Fruit fly (Drosophila melanogaster) whole organism, embryonic: ENCODE data around the gene CG2444.

Experiments
- Awh ChIP-seq: fragments of 200-800 bp; sonication (Bioruptor generic); IDR thresholded peaks from 2 replicates; pipeline ENCODE4, ENCODE4 v1.3.6; 2022; ENCODE audit warnings: missing biosample characterization, missing genetic modification characterization
- CG10321 ChIP-seq: fragments of 200-800 bp; sonication (Bioruptor generic); IDR thresholded peaks from 2 replicates; pipeline ENCODE4 v1.3.6; 2022; ENCODE audit warnings: missing biosample characterization, missing genetic modification characterization
- CG10431 ChIP-seq: fragments of 200-800 bp; sonication (Bioruptor generic); optimal IDR thresholded peaks from 3 replicates; lab custom pipeline; 2018; ENCODE audit warnings: missing biosample characterization, mild to moderate bottlenecking, missing genetic modification characterization
- CG10979 ChIP-seq: fragments of 200-800 bp; sonication (Bioruptor generic); optimal IDR thresholded peaks from 2 replicates; lab custom pipeline; 2018; ENCODE audit warnings: missing biosample characterization, mild to moderate bottlenecking, missing genetic modification characterization, moderate library complexity
- CG13123 ChIP-seq: fragments of 200-800 bp; sonication (Bioruptor generic); optimal IDR thresholded peaks from 2 replicates; lab custom pipeline; 2016; ENCODE audit warnings: missing biosample characterization, missing genetic modification characterization
- CG14050 ChIP-seq: fragments of 200-800 bp; sonication (Bioruptor generic); IDR thresholded peaks from 3 replicates; pipeline ENCODE4 v1.3.6; 2022; ENCODE audit warnings: missing biosample characterization, missing genetic modification characterization
- CG1529 ChIP-seq: fragments of 200-800 bp; sonication (Bioruptor generic); optimal IDR thresholded peaks from 3 replicates; lab custom pipeline; 2018; ENCODE audit warnings: missing biosample characterization, missing genetic modification characterization
- CG15601 ChIP-seq: fragments of 200-800 bp; sonication (Bioruptor generic); optimal IDR thresholded peaks from 3 replicates; lab custom pipeline; 2019; ENCODE audit warnings: missing biosample characterization, mild to moderate bottlenecking, missing genetic modification characterization, moderate library complexity
- CG1603 ChIP-seq: fragments of 200-800 bp; sonication (Bioruptor generic); optimal IDR thresholded peaks from 2 replicates; lab custom pipeline; 2019; ENCODE audit warnings: missing biosample characterization, mild to moderate bottlenecking, missing genetic modification characterization, moderate library complexity
- CG17802 ChIP-seq: fragments of 200-800 bp; sonication (Bioruptor generic); optimal IDR thresholded peaks from 2 replicates; lab custom pipeline; 2018; ENCODE audit warnings: missing biosample characterization, mild to moderate bottlenecking, missing genetic modification characterization, moderate library complexity
- CG17912 ChIP-seq: fragments of 200-800 bp; sonication (Bioruptor generic); optimal IDR thresholded peaks from 2 replicates; lab custom pipeline; 2018; ENCODE audit warnings: missing biosample characterization, mild to moderate bottlenecking, missing genetic modification characterization
- CG2199 ChIP-seq: fragments of 200-800 bp; sonication (Bioruptor generic); IDR thresholded peaks from 3 replicates; pipeline ENCODE4 v1.3.6; 2022; ENCODE audit warnings: missing biosample characterization, missing genetic modification characterization
- CG33213 ChIP-seq: fragments of 200-800 bp; sonication (Bioruptor generic); optimal IDR thresholded peaks from 3 replicates; lab custom pipeline; 2016; ENCODE audit warnings: missing biosample characterization, missing genetic modification characterization
- CG5245 ChIP-seq: fragments of 200-800 bp; sonication (Bioruptor generic); optimal IDR thresholded peaks from 3 replicates; lab custom pipeline; 2016; ENCODE audit warnings: missing biosample characterization, missing genetic modification characterization
- CG8281 ChIP-seq: fragments of 200-800 bp; sonication (Bioruptor generic); optimal IDR thresholded peaks from 2 replicates; lab custom pipeline; 2018; ENCODE audit warnings: missing biosample characterization, mild to moderate bottlenecking, missing genetic modification characterization, moderate library complexity
- Doc2 ChIP-seq: fragments of 200-800 bp; sonication (Bioruptor generic); IDR thresholded peaks from 2 replicates; pipeline ENCODE4 v1.3.6; 2022; ENCODE audit warnings: missing biosample characterization, missing genetic modification characterization
- E2f1 ChIP-seq: fragments of 200-800 bp; sonication (Bioruptor generic); IDR thresholded peaks from 2 replicates; pipeline ENCODE4 v1.3.6; 2022; ENCODE audit warnings: missing biosample characterization, missing genetic modification characterization
- Eip74EF ChIP-seq, 2 experiments: fragments of 200-800 bp in 1 of 2; fragments of >200 bp in 1 of 2; sonication (Bioruptor generic) in 1 of 2; optimal IDR thresholded peaks; 2 replicates each; lab custom pipeline; 2017 to 2019; ENCODE audit warnings: missing biosample characterization in 2 of 2, missing genetic modification characterization in 2 of 2, mild to moderate bottlenecking in 1 of 2, moderate library complexity in 1 of 2
- GATAe ChIP-seq: fragments of 200-800 bp; sonication (Bioruptor generic); conservative IDR thresholded peaks from 2 replicates; pipeline ENCODE4 v1.3.6; 2022; ENCODE audit warnings: missing biosample characterization, missing genetic modification characterization
- HLH3B ChIP-seq: fragments of 200-800 bp; sonication (Bioruptor generic); IDR thresholded peaks from 2 replicates; pipeline ENCODE4 v1.3.6; 2022; ENCODE audit warnings: missing biosample characterization, missing genetic modification characterization
- NFAT ChIP-seq: fragments of 200-800 bp; sonication (Bioruptor generic); IDR thresholded peaks from 2 replicates; pipeline ENCODE4 v1.3.6; 2022; ENCODE audit warnings: missing biosample characterization, missing genetic modification characterization
- Oli ChIP-seq: fragments of 200-800 bp; sonication (Bioruptor generic); optimal IDR thresholded peaks from 2 replicates; lab custom pipeline; 2018; ENCODE audit warnings: missing biosample characterization, mild to moderate bottlenecking, missing genetic modification characterization, moderate library complexity
- Opbp ChIP-seq: fragments of 200-800 bp; sonication (Bioruptor generic); IDR thresholded peaks from 3 replicates; pipeline ENCODE4 v1.3.6; 2022; ENCODE audit warnings: missing biosample characterization, missing genetic modification characterization; ENCODE audit not compliant: partially characterized antibody
- Optix ChIP-seq: fragments of 200-800 bp; sonication (Bioruptor generic); IDR thresholded peaks from 3 replicates; pipeline ENCODE4 v1.3.6; 2022; ENCODE audit warnings: missing biosample characterization, missing genetic modification characterization
- Ravus ChIP-seq: fragments of 200-800 bp; sonication (Bioruptor generic); IDR thresholded peaks from 2 replicates; pipeline ENCODE4 v1.3.6; 2022; ENCODE audit warnings: missing biosample characterization, missing genetic modification characterization
- Sin3A ChIP-seq: fragments of >200 bp; optimal IDR thresholded peaks from 2 replicates; lab custom pipeline; 2018
- Sox100B ChIP-seq: fragments of 200-800 bp; sonication (Bioruptor generic); optimal IDR thresholded peaks from 3 replicates; lab custom pipeline; 2018; ENCODE audit warnings: missing biosample characterization, mild to moderate bottlenecking, missing genetic modification characterization
- Sox102F ChIP-seq: fragments of 200-800 bp; sonication (Bioruptor generic); optimal IDR thresholded peaks from 2 replicates; lab custom pipeline; 2018; ENCODE audit warnings: missing biosample characterization, mild to moderate bottlenecking, missing genetic modification characterization, moderate library complexity
- Xrp1 ChIP-seq: fragments of 200-800 bp; sonication (Bioruptor generic); IDR thresholded peaks from 2 replicates; pipeline ENCODE4 v1.3.6; 2022; ENCODE audit warnings: missing biosample characterization, missing genetic modification characterization
- YL-1 ChIP-seq: fragments of 200-800 bp; sonication (Bioruptor generic); optimal IDR thresholded peaks from 3 replicates; lab custom pipeline; 2017; ENCODE audit warnings: missing biosample characterization, mild to moderate bottlenecking, missing genetic modification characterization
- amos ChIP-seq: fragments of 200-800 bp; sonication (Bioruptor generic); IDR thresholded peaks from 2 replicates; pipeline ENCODE4 v1.3.6; 2022; ENCODE audit warnings: missing biosample characterization, missing genetic modification characterization; ENCODE audit not compliant: partially characterized antibody
- ash1 ChIP-seq: fragments of 200-800 bp; sonication (Bioruptor generic); optimal IDR thresholded peaks from 2 replicates; lab custom pipeline; 2018; ENCODE audit warnings: missing biosample characterization, mild to moderate bottlenecking, missing genetic modification characterization
- az2 ChIP-seq: fragments of 200-800 bp; sonication (Bioruptor generic); optimal IDR thresholded peaks from 3 replicates; lab custom pipeline; 2016; ENCODE audit warnings: missing biosample characterization, missing genetic modification characterization
- bsh ChIP-seq, 2 experiments: fragments of 200-800 bp; sonication (Bioruptor generic); optimal IDR thresholded peaks; 2 replicates each; lab custom pipeline; 2017 to 2018; ENCODE audit warnings: mild to moderate bottlenecking in 2 of 2, missing biosample characterization in 2 of 2, missing genetic modification characterization in 2 of 2, moderate library complexity in 1 of 2
- corto ChIP-seq: fragments of 200-800 bp; sonication (Bioruptor generic); optimal IDR thresholded peaks from 2 replicates; lab custom pipeline; 2016; ENCODE audit warnings: missing biosample characterization, mild to moderate bottlenecking, missing genetic modification characterization, moderate library complexity
- dmrt11E ChIP-seq: fragments of 200-800 bp; sonication (Bioruptor generic); optimal IDR thresholded peaks from 3 replicates; lab custom pipeline; 2018; ENCODE audit warnings: missing biosample characterization, mild to moderate bottlenecking, missing genetic modification characterization, moderate library complexity
- eve ChIP-seq, 2 experiments: fragments of >200 bp; optimal IDR thresholded peaks; 2 replicates each; lab custom pipeline; 2017; ENCODE audit warnings: missing biosample characterization in 2 of 2, missing genetic modification characterization in 2 of 2
- eyg ChIP-seq: fragments of 200-800 bp; sonication (Bioruptor generic); optimal IDR thresholded peaks from 3 replicates; lab custom pipeline; 2016; ENCODE audit warnings: missing biosample characterization, missing genetic modification characterization
- gcm ChIP-seq: fragments of 200-800 bp; sonication (Bioruptor generic); optimal IDR thresholded peaks from 2 replicates; lab custom pipeline; 2019; ENCODE audit warnings: missing biosample characterization, mild to moderate bottlenecking, missing genetic modification characterization, moderate library complexity
- gro ChIP-seq: fragments of 200-800 bp; sonication (Bioruptor generic); optimal IDR thresholded peaks from 2 replicates; lab custom pipeline; 2016; ENCODE audit warnings: missing biosample characterization, missing genetic modification characterization
- knrl ChIP-seq: fragments of 200-800 bp; sonication (Bioruptor generic); IDR thresholded peaks from 3 replicates; pipeline ENCODE4 v1.3.6; 2022; ENCODE audit warnings: missing biosample characterization, missing genetic modification characterization; ENCODE audit not compliant: partially characterized antibody
- mam ChIP-seq: fragments of 200-800 bp; sonication (Bioruptor generic); optimal IDR thresholded peaks from 3 replicates; lab custom pipeline; 2016; ENCODE audit warnings: missing biosample characterization, missing genetic modification characterization
- mirr ChIP-seq: fragments of 200-800 bp; sonication (Bioruptor generic); optimal IDR thresholded peaks from 3 replicates; lab custom pipeline; 2018; ENCODE audit warnings: missing biosample characterization, mild to moderate bottlenecking, missing genetic modification characterization
- nom ChIP-seq: fragments of 200-800 bp; sonication (Bioruptor generic); optimal IDR thresholded peaks from 2 replicates; lab custom pipeline; 2017; ENCODE audit warnings: missing biosample characterization, missing genetic modification characterization, mild to moderate bottlenecking, moderate library complexity, missing genetic modification reagents
- odd ChIP-seq: fragments of 200-800 bp; sonication (Bioruptor generic); optimal IDR thresholded peaks from 2 replicates; lab custom pipeline; 2017; ENCODE audit warnings: missing biosample characterization, mild to moderate bottlenecking, missing genetic modification characterization
- pho ChIP-seq: fragments of 200-800 bp; sonication (Bioruptor generic); optimal IDR thresholded peaks from 2 replicates; lab custom pipeline; 2016; ENCODE audit warnings: missing biosample characterization, missing genetic modification characterization
- prd ChIP-seq, 3 experiments: fragments of >200 bp in 2 of 3; fragments of 200-800 bp in 1 of 3; sonication (Bioruptor generic) in 1 of 3; optimal IDR thresholded peaks in 2 of 3; IDR thresholded peaks in 1 of 3; 2 replicates in 2 of 3; 3 replicates in 1 of 3; pipeline versions ENCODE4 v1.3.6 to Lab custom; 2017 to 2022; ENCODE audit warnings: missing biosample characterization in 1 of 3, missing genetic modification characterization in 1 of 3
- row ChIP-seq: fragments of 200-800 bp; sonication (Bioruptor generic); IDR thresholded peaks from 3 replicates; pipeline ENCODE4 v1.3.6; 2022; ENCODE audit warnings: missing biosample characterization, missing genetic modification characterization
- so ChIP-seq: fragments of 200-800 bp; sonication (Bioruptor generic); IDR thresholded peaks from 3 replicates; pipeline ENCODE4 v1.3.6; 2022; ENCODE audit warnings: missing biosample characterization, missing genetic modification characterization
- stc ChIP-seq: fragments of 200-800 bp; sonication (Bioruptor generic); IDR thresholded peaks from 2 replicates; pipeline ENCODE4 v1.3.6; 2022; ENCODE audit warnings: missing biosample characterization, missing genetic modification characterization
- unc-4 ChIP-seq: fragments of 200-800 bp; sonication (Bioruptor generic); IDR thresholded peaks from 2 replicates; pipeline ENCODE4 v1.3.6; 2022; ENCODE audit warnings: missing biosample characterization, missing genetic modification characterization; ENCODE audit not compliant: partially characterized antibody

Gene CG2444

dm6 chrX:11736421-11736820 is 31.3 kb upstream of the CG2444 start (continued):
- TF ChIP-seq CG1529 (GFP tag; lab: Kevin White, UChicago) (no peak), CG15601 (tag; lab: Kevin White, UChicago) (no peak), CG5245 (GFP tag; lab: Kevin White, UChicago) (no peak), stc (GFP tag; lab: Robert Waterston, UW) (no peak), CG10979 (tag; lab: Kevin White, UChicago) (peak; percentile 28), Doc2 (GFP tag; lab: Robert Waterston, UW) (no peak), gcm (GFP tag; lab: Kevin White, UChicago) (no peak), CG14050 (GFP tag; lab: Robert Waterston, UW) (no peak), E2f1 (GFP tag; lab: Robert Waterston, UW) (no peak), YL-1 (GFP tag; lab: Kevin White, UChicago) (no peak), so (GFP tag; lab: Robert Waterston, UW) (no peak), Sin3A (lab: Kevin White, UChicago) (no peak), CG2199 (GFP tag; lab: Robert Waterston, UW) (no peak), eyg (GFP tag; lab: Kevin White, UChicago) (no peak), bsh (GFP tag; optimal IDR thresholded peaks at IDR 0.05; lab: Kevin White, UChicago) (peak in 1 of 2 experiments; percentile 37), CG1603 (tag; lab: Kevin White, UChicago) (peak; percentile 41), odd (GFP tag; lab: Kevin White, UChicago) (no peak), dmrt11E (tag; lab: Kevin White, UChicago) (no peak), unc-4 (no peak), Optix (no peak), Oli (tag; lab: Kevin White, UChicago) (peak; percentile 2), mam (GFP tag; lab: Kevin White, UChicago) (no peak), prd (optimal IDR thresholded peaks at IDR 0.05; lab: Kevin White, UChicago) (no peak), prd (GFP tag; IDR thresholded peaks at IDR 0.05; lab: Robert Waterston, UW) (0 out of 3 replicates have a peak, but pooled peaks have one; percentile 31), Eip74EF (GFP tag; optimal IDR thresholded peaks at IDR 0.05; lab: Kevin White, UChicago) (no peak), Ravus (GFP tag; lab: Robert Waterston, UW) (no peak), Sox102F (peak; percentile 18), Xrp1 (GFP tag; lab: Robert Waterston, UW) (peak; percentile 33; the same call in 1 of the 2 replicates), ash1 (no peak), CG13123 (GFP tag; lab: Kevin White, UChicago) (no peak), GATAe (GFP tag; lab: Robert Waterston, UW) (no peak), CG33213 (GFP tag; lab: Kevin White, UChicago) (no peak), CG10321 (GFP tag; lab: Robert Waterston, UW) (no peak), corto (GFP tag; lab: Kevin White, UChicago) (no peak), CG8281 (tag; lab: Kevin White, UChicago) (no peak), gro (GFP tag; lab: Kevin White, UChicago) (no peak), row (GFP tag; lab: Robert Waterston, UW) (peak; percentile 51; the same call in 1 of the 3 replicates), eve (GFP tag; optimal IDR thresholded peaks at IDR 0.05; lab: Kevin White, UChicago) (no peak), CG10431 (GFP tag; lab: Kevin White, UChicago) (no peak), az2 (no peak), CG17802 (tag; lab: Kevin White, UChicago) (no peak), mirr (GFP tag; lab: Kevin White, UChicago) (no peak), nom (GFP tag; lab: Kevin White, UChicago) (no peak), Opbp (GFP tag; lab: Robert Waterston, UW) (no peak), knrl (GFP tag; lab: Robert Waterston, UW) (no peak), HLH3B (GFP tag; lab: Robert Waterston, UW) (no peak), CG17912 (GFP tag; lab: Kevin White, UChicago) (no peak), pho (GFP tag; lab: Kevin White, UChicago) (no peak), NFAT (GFP tag; lab: Robert Waterston, UW) (no peak), Awh (GFP tag; lab: Robert Waterston, UW) (no peak), amos (GFP tag; lab: Robert Waterston, UW) (no peak), Sox100B (GFP tag; lab: Kevin White, UChicago) (no peak)
